Fruit fly (Drosophila melanogaster): ENCODE measurements around the gene CG32816.

DNA sequence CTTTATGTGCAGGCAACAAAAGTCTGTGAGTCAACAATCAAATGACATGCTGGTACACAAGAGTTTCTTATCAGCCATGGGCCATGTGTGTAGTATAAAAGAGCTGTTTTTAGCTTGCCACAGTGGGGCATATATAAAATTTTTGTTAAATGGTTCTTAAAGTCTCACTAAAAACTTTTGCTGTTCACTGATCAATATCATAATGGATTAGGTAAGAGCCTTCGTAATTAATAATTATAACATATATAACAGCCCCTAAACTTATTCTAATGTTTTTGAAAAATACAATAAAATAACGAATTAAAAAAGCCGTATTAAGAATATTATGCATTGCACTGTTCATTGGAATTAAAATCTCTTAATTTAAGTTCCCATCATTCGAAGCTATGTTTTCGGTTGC, 177.3 kb downstream of the CG32816 start:
- TF ChIP-seq psq (optimal IDR thresholded peaks at IDR 0.05) (no peak), insv (optimal IDR thresholded peaks at IDR 0.05) (no peak), h (optimal IDR thresholded peaks at IDR 0.05) (no peak), Sin3A (optimal IDR thresholded peaks at IDR 0.05) (no peak), Myc (optimal IDR thresholded peaks at IDR 0.05) (no peak), ttk (optimal IDR thresholded peaks at IDR 0.05) (no peak)
